Fruit fly (Drosophila melanogaster) whole organism, embryonic: ENCODE data around the gene SpdS.

Source experiments
- Bgb ChIP-seq: fragments of 200-800 bp; sonication (Bioruptor generic); IDR thresholded peaks from 2 replicates; pipeline ENCODE4 v1.3.6; 2022; ENCODE audit warnings: missing biosample characterization, missing genetic modification characterization; ENCODE audit not compliant: partially characterized antibody
- CG10274 ChIP-seq: fragments of 200-800 bp; sonication (Bioruptor generic); optimal IDR thresholded peaks from 3 replicates; lab custom pipeline; 2017; ENCODE audit warnings: missing biosample characterization, mild to moderate bottlenecking, missing genetic modification characterization
- CG11723 ChIP-seq: fragments of 200-800 bp; sonication (Bioruptor generic); optimal IDR thresholded peaks from 2 replicates; lab custom pipeline; 2017; ENCODE audit warnings: missing biosample characterization, mild to moderate bottlenecking, missing genetic modification characterization
- CG14860 ChIP-seq: fragments of 200-800 bp; sonication (Bioruptor generic); IDR thresholded peaks from 3 replicates; pipeline ENCODE4 v1.3.6; 2022; ENCODE audit warnings: missing biosample characterization, missing genetic modification characterization; ENCODE audit not compliant: partially characterized antibody
- CG16779 ChIP-seq: fragments of 200-800 bp; sonication (Bioruptor generic); IDR thresholded peaks from 2 replicates; pipeline ENCODE4 v1.3.6; 2022; ENCODE audit warnings: missing biosample characterization, missing genetic modification characterization
- CG17186 ChIP-seq: fragments of 200-800 bp; sonication (Bioruptor generic); optimal IDR thresholded peaks from 3 replicates; lab custom pipeline; 2017; ENCODE audit warnings: missing biosample characterization, missing genetic modification reagents, missing genetic modification characterization
- CG17612 ChIP-seq: fragments of 200-800 bp; sonication (Bioruptor generic); IDR thresholded peaks from 2 replicates; pipeline ENCODE4 v1.3.6; 2022; ENCODE audit warnings: missing biosample characterization, missing genetic modification characterization
- CG1832 ChIP-seq: fragments of 200-800 bp; sonication (Bioruptor generic); optimal IDR thresholded peaks from 2 replicates; lab custom pipeline; 2017; ENCODE audit warnings: missing biosample characterization, mild to moderate bottlenecking, missing genetic modification characterization, inconsistent platforms
- CG18619 ChIP-seq: fragments of 200-800 bp; sonication (Bioruptor generic); optimal IDR thresholded peaks from 3 replicates; lab custom pipeline; 2017; ENCODE audit warnings: missing biosample characterization, mild to moderate bottlenecking, missing genetic modification characterization
- CG2889 ChIP-seq: fragments of 200-800 bp; sonication (Bioruptor generic); IDR thresholded peaks from 3 replicates; pipeline ENCODE4 v1.3.6; 2022; ENCODE audit warnings: missing biosample characterization, missing genetic modification characterization
- CG3407 ChIP-seq: fragments of 200-800 bp; sonication (Bioruptor generic); optimal IDR thresholded peaks from 2 replicates; lab custom pipeline; 2018; ENCODE audit warnings: missing biosample characterization, mild to moderate bottlenecking, missing genetic modification characterization
- CG3995 ChIP-seq: fragments of 200-800 bp; sonication (Bioruptor generic); optimal IDR thresholded peaks from 3 replicates; lab custom pipeline; 2016; ENCODE audit warnings: missing biosample characterization, missing genetic modification characterization
- CG7839 ChIP-seq: fragments of 200-800 bp; sonication (Bioruptor generic); optimal IDR thresholded peaks from 3 replicates; lab custom pipeline; 2018; ENCODE audit warnings: missing biosample characterization, mild to moderate bottlenecking, missing genetic modification characterization, moderate library complexity
- CG7928 ChIP-seq: fragments of 200-800 bp; sonication (Bioruptor generic); optimal IDR thresholded peaks from 2 replicates; lab custom pipeline; 2017; ENCODE audit warnings: missing biosample characterization, mild to moderate bottlenecking, missing genetic modification characterization
- CG8089 ChIP-seq: fragments of 200-800 bp; sonication (Bioruptor generic); optimal IDR thresholded peaks from 3 replicates; lab custom pipeline; 2016; ENCODE audit warnings: missing biosample characterization, missing genetic modification characterization
- CG8388 ChIP-seq: fragments of 200-800 bp; sonication (Bioruptor generic); optimal IDR thresholded peaks from 2 replicates; lab custom pipeline; 2019; ENCODE audit warnings: missing biosample characterization, mild to moderate bottlenecking, missing genetic modification characterization, moderate library complexity
- CG9932 ChIP-seq: fragments of 200-800 bp; sonication (Bioruptor generic); IDR thresholded peaks from 2 replicates; pipeline ENCODE4 v1.3.6; 2022; ENCODE audit warnings: missing biosample characterization, missing genetic modification characterization
- CoRest ChIP-seq: fragments of 200-800 bp; sonication (Bioruptor generic); optimal IDR thresholded peaks from 3 replicates; lab custom pipeline; 2018; ENCODE audit warnings: missing biosample characterization, mild to moderate bottlenecking, missing genetic modification characterization, moderate library complexity
- D ChIP-seq, 2 experiments: fragments of 200-800 bp in 1 of 2; fragments of >200 bp in 1 of 2; sonication (Bioruptor generic) in 1 of 2; optimal IDR thresholded peaks; 2 replicates in 1 of 2; 3 replicates in 1 of 2; lab custom pipeline; 2017; ENCODE audit warnings: mild to moderate bottlenecking in 1 of 2, missing biosample characterization in 1 of 2, missing genetic modification characterization in 1 of 2, missing genetic modification reagents in 1 of 2
- Doc3 ChIP-seq: fragments of 200-800 bp; sonication (Bioruptor generic); IDR thresholded peaks from 3 replicates; pipeline ENCODE4 v1.3.6; 2022; ENCODE audit warnings: missing biosample characterization, missing genetic modification characterization; ENCODE audit not compliant: partially characterized antibody
- Drgx ChIP-seq: fragments of 200-800 bp; sonication (Bioruptor generic); IDR thresholded peaks from 2 replicates; pipeline ENCODE4 v1.3.6; 2022; ENCODE audit warnings: missing biosample characterization, missing genetic modification characterization
- Ets65A ChIP-seq: fragments of 200-800 bp; sonication (Bioruptor generic); peaks from one replicate; lab custom pipeline; 2016; ENCODE audit warnings: missing biosample characterization, missing genetic modification characterization
- Gug ChIP-seq: fragments of 200-800 bp; sonication (Bioruptor generic); IDR thresholded peaks from 4 replicates; pipeline ENCODE4 v1.3.6; 2022; ENCODE audit warnings: missing biosample characterization, missing genetic modification characterization
- H2.0 ChIP-seq: fragments of 200-800 bp; sonication (Bioruptor generic); IDR thresholded peaks from 2 replicates; pipeline ENCODE4 v1.3.6; 2022; ENCODE audit warnings: missing biosample characterization, missing genetic modification characterization
- HLHmδ ChIP-seq: fragments of 200-800 bp; sonication (Bioruptor generic); optimal IDR thresholded peaks from 2 replicates; lab custom pipeline; 2018; ENCODE audit warnings: missing biosample characterization, mild to moderate bottlenecking, missing genetic modification characterization, moderate library complexity
- Max ChIP-seq: fragments of 200-800 bp; sonication (Bioruptor generic); optimal IDR thresholded peaks from 2 replicates; lab custom pipeline; 2016; ENCODE audit warnings: missing biosample characterization, mild to moderate bottlenecking, missing genetic modification characterization
- NC2β ChIP-seq: fragments of 200-800 bp; sonication (Bioruptor generic); optimal IDR thresholded peaks from 2 replicates; lab custom pipeline; 2016; ENCODE audit warnings: missing biosample characterization, missing genetic modification characterization
- NFAT ChIP-seq: fragments of 200-800 bp; sonication (Bioruptor generic); IDR thresholded peaks from 2 replicates; pipeline ENCODE4 v1.3.6; 2022; ENCODE audit warnings: missing biosample characterization, missing genetic modification characterization
- Optix ChIP-seq: fragments of 200-800 bp; sonication (Bioruptor generic); IDR thresholded peaks from 3 replicates; pipeline ENCODE4 v1.3.6; 2022; ENCODE audit warnings: missing biosample characterization, missing genetic modification characterization
- Sox100B ChIP-seq: fragments of 200-800 bp; sonication (Bioruptor generic); optimal IDR thresholded peaks from 3 replicates; lab custom pipeline; 2018; ENCODE audit warnings: missing biosample characterization, mild to moderate bottlenecking, missing genetic modification characterization
- YL-1 ChIP-seq: fragments of 200-800 bp; sonication (Bioruptor generic); optimal IDR thresholded peaks from 3 replicates; lab custom pipeline; 2017; ENCODE audit warnings: missing biosample characterization, mild to moderate bottlenecking, missing genetic modification characterization
- az2 ChIP-seq: fragments of 200-800 bp; sonication (Bioruptor generic); optimal IDR thresholded peaks from 3 replicates; lab custom pipeline; 2016; ENCODE audit warnings: missing biosample characterization, missing genetic modification characterization
- dan ChIP-seq: fragments of 200-800 bp; sonication (Bioruptor generic); IDR thresholded peaks from 2 replicates; pipeline ENCODE4 v1.3.6; 2022; ENCODE audit warnings: missing biosample characterization, missing genetic modification characterization
- eve ChIP-seq, 2 experiments: fragments of >200 bp; optimal IDR thresholded peaks; 2 replicates each; lab custom pipeline; 2017; ENCODE audit warnings: missing biosample characterization in 2 of 2, missing genetic modification characterization in 2 of 2
- gcm ChIP-seq: fragments of 200-800 bp; sonication (Bioruptor generic); optimal IDR thresholded peaks from 2 replicates; lab custom pipeline; 2019; ENCODE audit warnings: missing biosample characterization, mild to moderate bottlenecking, missing genetic modification characterization, moderate library complexity
- lmd ChIP-seq: fragments of 200-800 bp; sonication (Bioruptor generic); IDR thresholded peaks from 2 replicates; pipeline ENCODE4 v1.3.6; 2022; ENCODE audit warnings: missing biosample characterization, missing genetic modification characterization
- lola ChIP-seq, 3 experiments: fragments of >200 bp in 2 of 3; fragments of 200-800 bp in 1 of 3; sonication (Bioruptor generic) in 1 of 3; optimal IDR thresholded peaks; 2 replicates each; lab custom pipeline; 2017 to 2019; ENCODE audit warnings: missing biosample characterization in 3 of 3, missing genetic modification characterization in 3 of 3, mild to moderate bottlenecking in 1 of 3, moderate library complexity in 1 of 3
- luna ChIP-seq: fragments of 200-800 bp; sonication (Bioruptor generic); optimal IDR thresholded peaks from 2 replicates; lab custom pipeline; 2016; ENCODE audit warnings: missing biosample characterization, missing genetic modification characterization
- mld ChIP-seq: fragments of 200-800 bp; sonication (Bioruptor generic); IDR thresholded peaks from 3 replicates; pipeline ENCODE4 v1.3.6; 2022; ENCODE audit warnings: missing biosample characterization, missing genetic modification characterization; ENCODE audit not compliant: partially characterized antibody
- nerfin-1 ChIP-seq: fragments of 200-800 bp; sonication (Bioruptor generic); optimal IDR thresholded peaks from 3 replicates; lab custom pipeline; 2019; ENCODE audit warnings: missing biosample characterization, mild to moderate bottlenecking, missing genetic modification characterization, moderate library complexity
- nerfin-2 ChIP-seq: fragments of 200-800 bp; sonication (Bioruptor generic); IDR thresholded peaks from 2 replicates; pipeline ENCODE4 v1.3.6; 2022; ENCODE audit warnings: missing biosample characterization, missing genetic modification characterization; ENCODE audit not compliant: partially characterized antibody
- odd ChIP-seq: fragments of 200-800 bp; sonication (Bioruptor generic); optimal IDR thresholded peaks from 2 replicates; lab custom pipeline; 2017; ENCODE audit warnings: missing biosample characterization, mild to moderate bottlenecking, missing genetic modification characterization
- peb ChIP-seq: fragments of 200-800 bp; sonication (Bioruptor generic); IDR thresholded peaks from 2 replicates; pipeline ENCODE4 v1.3.6; 2022; ENCODE audit warnings: missing biosample characterization, missing genetic modification characterization
- repo ChIP-seq: fragments of 200-800 bp; sonication (Bioruptor generic); optimal IDR thresholded peaks from 2 replicates; lab custom pipeline; 2016; ENCODE audit warnings: missing biosample characterization, missing genetic modification characterization
- sob ChIP-seq: fragments of 200-800 bp; sonication (Bioruptor generic); IDR thresholded peaks from 2 replicates; pipeline ENCODE4 v1.3.6; 2022; ENCODE audit warnings: missing biosample characterization, missing genetic modification characterization
- sug ChIP-seq: fragments of 200-800 bp; optimal IDR thresholded peaks from 2 replicates; lab custom pipeline; 2019; ENCODE audit warnings: missing biosample characterization, mild to moderate bottlenecking, missing genetic modification characterization, moderate library complexity
- trem ChIP-seq: fragments of 200-800 bp; optimal IDR thresholded peaks from 3 replicates; lab custom pipeline; 2019; ENCODE audit warnings: missing biosample characterization, mild to moderate bottlenecking, missing genetic modification characterization, moderate library complexity
- tup ChIP-seq: fragments of 200-800 bp; sonication (Bioruptor generic); optimal IDR thresholded peaks from 2 replicates; lab custom pipeline; 2016; ENCODE audit warnings: missing biosample characterization, mild to moderate bottlenecking, missing genetic modification characterization, moderate library complexity
- unc-4 ChIP-seq: fragments of 200-800 bp; sonication (Bioruptor generic); IDR thresholded peaks from 2 replicates; pipeline ENCODE4 v1.3.6; 2022; ENCODE audit warnings: missing biosample characterization, missing genetic modification characterization; ENCODE audit not compliant: partially characterized antibody

The SpdS gene

DNA sequence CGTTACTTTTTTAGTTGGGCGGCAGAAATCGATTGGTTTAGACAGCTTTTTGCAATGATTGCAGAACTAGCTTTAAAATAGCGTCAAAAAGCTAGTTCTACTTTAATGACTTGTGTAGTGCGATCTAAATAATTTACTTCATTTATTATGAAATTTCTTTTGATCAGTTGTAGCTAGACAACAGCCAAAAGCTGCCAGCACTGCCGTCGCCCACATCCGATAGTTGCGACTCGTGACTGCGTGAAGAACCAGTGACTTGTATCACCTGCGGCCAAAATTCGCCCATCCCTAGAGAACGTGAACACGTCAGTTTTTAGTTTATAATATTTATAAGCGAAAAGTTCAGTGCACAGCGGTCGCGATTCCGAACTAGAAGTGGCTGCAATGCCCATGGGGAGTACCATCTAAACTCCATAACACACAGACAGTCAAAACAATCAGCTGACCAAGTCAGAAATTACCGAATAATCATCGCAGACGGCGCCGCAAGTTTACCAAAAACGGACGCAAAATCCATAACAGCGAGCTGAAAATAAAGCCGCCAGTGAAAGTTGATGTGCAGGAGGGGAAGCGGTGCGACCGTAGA lies 44.7 kb upstream of the SpdS start, which contains the start of gene P58IPK (continued):
- TF ChIP-seq eve (GFP tag; optimal IDR thresholded peaks at IDR 0.05; lab: Kevin White, UChicago): no peak
- TF ChIP-seq CG7839 (tag; lab: Kevin White, UChicago): peak; percentile 50
- peak in 1 of 3 experiments; percentile 46 for TF ChIP-seq lola (GFP tag; optimal IDR thresholded peaks at IDR 0.05; lab: Kevin White, UChicago)
- peak; percentile 72 for TF ChIP-seq CG17186 (GFP tag; lab: Kevin White, UChicago)
- TF ChIP-seq Gug: peak; percentile 89
- TF ChIP-seq Doc3 (GFP tag; lab: Robert Waterston, UW): peak; percentile 87
- no peak for TF ChIP-seq dan (GFP tag; lab: Robert Waterston, UW)
- peak; percentile 63 for TF ChIP-seq sob
- peak; percentile 66; the same call in 1 of the 2 replicates for TF ChIP-seq lmd
- TF ChIP-seq CG3407 (GFP tag; lab: Kevin White, UChicago): no peak
- peak; percentile 35 for TF ChIP-seq repo (GFP tag; lab: Kevin White, UChicago)
- TF ChIP-seq CG7928 (GFP tag; lab: Kevin White, UChicago): peak; percentile 44
- no peak for TF ChIP-seq CG8089 (GFP tag; lab: Kevin White, UChicago)
- peak; percentile 65; the same call in 2 of the 3 replicates for TF ChIP-seq Optix (GFP tag; lab: Robert Waterston, UW)
- peak; percentile 59 for TF ChIP-seq H2.0 (GFP tag; lab: Robert Waterston, UW)
- TF ChIP-seq D (optimal IDR thresholded peaks at IDR 0.05; lab: Kevin White, UChicago): no peak
- no peak for TF ChIP-seq D (GFP tag; optimal IDR thresholded peaks at IDR 0.05; lab: Kevin White, UChicago)
- TF ChIP-seq Bgb (GFP tag; lab: Robert Waterston, UW): peak; percentile 98
- TF ChIP-seq CG9932: peak; percentile 94
- peak; percentile 16; the same call in 1 of the 2 replicates for TF ChIP-seq Drgx (GFP tag; lab: Robert Waterston, UW)
- TF ChIP-seq CG11723 (GFP tag; lab: Kevin White, UChicago): peak; percentile 37
- peak; percentile 11 for TF ChIP-seq nerfin-1 (tag; lab: Kevin White, UChicago)
- TF ChIP-seq Max (GFP tag; lab: Kevin White, UChicago): peak; percentile 56
- peak; percentile 72 for TF ChIP-seq NFAT (GFP tag; lab: Robert Waterston, UW)
- TF ChIP-seq YL-1 (GFP tag; lab: Kevin White, UChicago): peak; percentile 73
- peak; percentile 88 for TF ChIP-seq CG14860 (GFP tag; lab: Robert Waterston, UW)
- TF ChIP-seq CG17612: no peak
- peak; percentile 91 for TF ChIP-seq unc-4
- TF ChIP-seq HLHmδ (GFP tag; lab: Kevin White, UChicago): no peak
- peak; percentile 64 for TF ChIP-seq az2 (GFP tag; lab: Kevin White, UChicago)
- TF ChIP-seq CG2889 (GFP tag; lab: Robert Waterston, UW): no peak
- peak; percentile 74 for TF ChIP-seq CoRest (tag; lab: Kevin White, UChicago)
- TF ChIP-seq sug (tag; lab: Kevin White, UChicago): peak; percentile 71
- no peak for TF ChIP-seq CG1832
- TF ChIP-seq luna (GFP tag; lab: Kevin White, UChicago): no peak
- peak; percentile 100 for TF ChIP-seq CG3995 (GFP tag; lab: Kevin White, UChicago)
- TF ChIP-seq CG18619: peak; percentile 31
- no peak for TF ChIP-seq gcm (GFP tag; lab: Kevin White, UChicago)
- peak; percentile 74 for TF ChIP-seq nerfin-2 (GFP tag; lab: Robert Waterston, UW)
- TF ChIP-seq CG8388 (GFP tag; lab: Kevin White, UChicago): peak; percentile 27
- TF ChIP-seq NC2β (GFP tag; lab: Kevin White, UChicago): peak; percentile 47
- no peak for TF ChIP-seq Sox100B (GFP tag; lab: Kevin White, UChicago)
- no peak for TF ChIP-seq tup (GFP tag; lab: Kevin White, UChicago)
- TF ChIP-seq CG10274 (GFP tag; lab: Kevin White, UChicago): no peak
- TF ChIP-seq CG16779 (GFP tag; lab: Robert Waterston, UW): no peak
- 0 out of 2 replicates have a peak, but pooled peaks have one; percentile 20 for TF ChIP-seq peb (GFP tag; lab: Robert Waterston, UW)
- TF ChIP-seq mld: peak; percentile 76; the same call in 2 of the 3 replicates
- peak; percentile 88 for TF ChIP-seq trem (tag; lab: Kevin White, UChicago)
- no peak for TF ChIP-seq odd (GFP tag; lab: Kevin White, UChicago)
- TF ChIP-seq Ets65A (GFP tag; lab: Kevin White, UChicago): peak; percentile 98
